Worm (Caenorhabditis elegans) whole organism, mixed stage, embryonic: ENCODE data around the gene sru-16.
"Not testable (repeated sequence)": the region's sequence is repeated elsewhere in the genome, so short reads cannot be mapped to it uniquely, and the experiment has no call there.

Experiments used
- bed-3 ChIP-seq: fragments of 200-800 bp; sonication (Bioruptor generic); optimal IDR thresholded peaks from 3 replicates; lab custom pipeline; 2018; ENCODE audit warnings: mild to moderate bottlenecking, missing genetic modification characterization, moderate library complexity, missing compliant biosample characterization
- elt-1 ChIP-seq: sonication (generic microtip); optimal IDR thresholded peaks from 2 replicates; lab custom pipeline; 2017; ENCODE audit warnings: missing genetic modification characterization, mild to moderate bottlenecking, missing compliant biosample characterization, antibody characterized with exemption, moderate library complexity, borderline replicate concordance; ENCODE audit not compliant: insufficient read depth
- flh-1 ChIP-seq: fragments of 200-800 bp; sonication (Bioruptor generic); optimal IDR thresholded peaks from 2 replicates; lab custom pipeline; 2018; ENCODE audit warnings: mild to moderate bottlenecking, missing genetic modification characterization, moderate library complexity, missing compliant biosample characterization
- ham-2 ChIP-seq: fragments of 200-800 bp; sonication (Bioruptor generic); optimal IDR thresholded peaks from 2 replicates; lab custom pipeline; 2018; ENCODE audit warnings: mild to moderate bottlenecking, missing genetic modification characterization, missing compliant biosample characterization
- hlh-1 ChIP-seq: fragments of 150-350 bp; optimal IDR thresholded peaks from 2 replicates; lab custom pipeline; 2014; ENCODE audit warnings: missing biosample characterization, missing genetic modification reagents, missing genetic modification characterization
- lin-13 ChIP-seq: fragments of 150-350 bp; optimal IDR thresholded peaks from 2 replicates; lab custom pipeline; 2014; ENCODE audit warnings: missing biosample characterization, missing genetic modification characterization
- mep-1 ChIP-seq: fragments of 150-350 bp; optimal IDR thresholded peaks from 2 replicates; lab custom pipeline; 2017; ENCODE audit warnings: missing biosample characterization, missing genetic modification reagents, missing genetic modification characterization, inconsistent platforms
- nhr-12 ChIP-seq: fragments of 150-350 bp; optimal IDR thresholded peaks from 2 replicates; lab custom pipeline; 2014; ENCODE audit warnings: missing biosample characterization, missing genetic modification characterization
- nhr-237 ChIP-seq: fragments of 150-350 bp; optimal IDR thresholded peaks from 2 replicates; lab custom pipeline; 2014; ENCODE audit warnings: missing biosample characterization, missing genetic modification characterization
- nhr-76 ChIP-seq: sonication (generic microtip); optimal IDR thresholded peaks from 2 replicates; lab custom pipeline; 2017; ENCODE audit warnings: missing biosample characterization, missing genetic modification characterization
- sptf-1 ChIP-seq: sonication (generic microtip); optimal IDR thresholded peaks from 2 replicates; lab custom pipeline; 2017; ENCODE audit warnings: mild to moderate bottlenecking, missing genetic modification characterization, moderate library complexity, missing compliant biosample characterization
- unc-62 ChIP-seq: fragments of 150-350 bp; optimal IDR thresholded peaks from 2 replicates; lab custom pipeline; 2014; ENCODE audit warnings: missing biosample characterization, missing genetic modification reagents, missing genetic modification characterization
- ztf-11 ChIP-seq: fragments of 150-350 bp; optimal IDR thresholded peaks from 2 replicates; lab custom pipeline; 2014; ENCODE audit warnings: missing biosample characterization, missing genetic modification characterization

DNA sequence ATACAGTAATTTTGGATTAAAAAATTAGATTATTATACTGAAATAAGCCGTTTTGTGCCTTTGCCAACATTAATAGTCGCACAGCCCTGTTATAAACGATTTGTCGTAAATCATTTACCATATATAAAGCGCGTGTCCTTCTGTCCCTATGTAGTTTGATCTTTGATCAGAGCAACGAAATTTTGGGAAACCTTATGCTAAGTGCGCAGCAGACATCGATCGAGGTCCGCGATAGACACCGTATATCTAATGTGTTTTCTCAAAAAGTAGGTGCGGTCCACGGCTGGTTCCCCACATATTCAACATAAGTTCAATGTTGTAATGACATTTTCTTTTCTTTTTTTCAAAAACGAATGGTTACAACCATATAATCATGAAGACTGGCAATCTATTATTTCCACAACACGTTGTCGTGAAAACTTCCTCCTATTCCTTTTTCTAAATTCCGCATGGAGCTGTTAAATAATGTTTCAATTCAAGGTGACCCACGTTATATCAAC lies 9.5 kb downstream of the sru-16 start, which contains the start of gene sru-9:
- TF ChIP-seq unc-62; hlh-1 (tag; lab: Kevin White, UChicago); nhr-76 (tag; lab: Kevin White, UChicago); flh-1; ztf-11; sptf-1 (tag; lab: Kevin White, UChicago); ham-2 (GFP tag; lab: Kevin White, UChicago); lin-13 (tag; lab: Kevin White, UChicago); bed-3; nhr-237 (tag; lab: Kevin White, UChicago); nhr-12; elt-1 (tag; lab: Kevin White, UChicago); mep-1 (tag; lab: Kevin White, UChicago): not testable (repeated sequence)
